Fruit fly (Drosophila melanogaster) whole organism, adult: ENCODE data around the gene CCT2.

Experiments
- CG11617 ChIP-seq: fragments of 200-800 bp; sonication (Bioruptor generic); optimal IDR thresholded peaks from 2 replicates; lab custom pipeline; 2017; ENCODE audit warnings: mild to moderate bottlenecking, missing biosample characterization, missing genetic modification reagents, missing genetic modification characterization
- CG5204 ChIP-seq: fragments of 200-800 bp; sonication (Bioruptor generic); optimal IDR thresholded peaks from 2 replicates; lab custom pipeline; 2016; ENCODE audit warnings: missing biosample characterization, missing genetic modification characterization
- CG7101 ChIP-seq: fragments of 200-800 bp; sonication (Bioruptor generic); optimal IDR thresholded peaks from 2 replicates; lab custom pipeline; 2018; ENCODE audit warnings: missing biosample characterization, mild to moderate bottlenecking, missing genetic modification characterization, moderate library complexity
- Clk ChIP-seq: fragments of 200-800 bp; sonication (Bioruptor generic); optimal IDR thresholded peaks from 2 replicates; lab custom pipeline; 2017; ENCODE audit warnings: missing biosample characterization, missing genetic modification characterization
- Hr96 ChIP-seq: fragments of 200-800 bp; sonication (Bioruptor generic); optimal IDR thresholded peaks from 2 replicates; lab custom pipeline; 2016; ENCODE audit warnings: missing biosample characterization, missing genetic modification characterization
- Mnt ChIP-seq: fragments of 200-800 bp; sonication (Bioruptor generic); optimal IDR thresholded peaks from 2 replicates; lab custom pipeline; 2016; ENCODE audit warnings: missing biosample characterization, mild to moderate bottlenecking, missing genetic modification characterization
- kay ChIP-seq: fragments of 200-800 bp; sonication (Bioruptor generic); peaks from one replicate; lab custom pipeline; 2016; ENCODE audit warnings: missing biosample characterization, missing genetic modification characterization, borderline replicate concordance
- ovo ChIP-seq: fragments of 200-800 bp; sonication (Bioruptor generic); optimal IDR thresholded peaks from 2 replicates; lab custom pipeline; 2016; ENCODE audit warnings: missing biosample characterization, missing genetic modification characterization
- toe ChIP-seq: fragments of 200-800 bp; sonication (Bioruptor generic); optimal IDR thresholded peaks from 2 replicates; lab custom pipeline; 2016; ENCODE audit warnings: missing biosample characterization, missing genetic modification characterization

dm6 chrX:9118961-9119633, 29.8 kb downstream of the CCT2 start:
- TF ChIP-seq kay (GFP tag; lab: Kevin White, UChicago): no peak
- no peak for TF ChIP-seq Hr96 (GFP tag; lab: Kevin White, UChicago)
- TF ChIP-seq CG11617 (GFP tag; lab: Kevin White, UChicago): no peak
- no peak for TF ChIP-seq CG7101 (tag; lab: Kevin White, UChicago)
- TF ChIP-seq Mnt (GFP tag; lab: Kevin White, UChicago): no peak
- no peak for TF ChIP-seq CG5204
- no peak for TF ChIP-seq toe (GFP tag; lab: Kevin White, UChicago)
- TF ChIP-seq ovo (GFP tag; lab: Kevin White, UChicago): no peak
- no peak for TF ChIP-seq Clk (GFP tag; lab: Kevin White, UChicago)
